Worm (Caenorhabditis elegans): ENCODE measurements around the gene F42H10.3.

The F42H10.3 gene

ce11 chrIII:8449160-8449807 is 34.7 kb upstream of the F42H10.3 start, which contains the start of gene mrpl-32:
mrpl-32 (plus strand) TSS chrIII:8449757.
- TF ChIP-seq flt-1 (GFP tag; IDR thresholded peaks at IDR 0.05) (no peak), ref-1 (GFP tag; conservative IDR thresholded peaks at IDR 0.05) (no peak), T22C8.4 (GFP tag; IDR thresholded peaks at IDR 0.05) (no peak), klf-2 (GFP tag; conservative IDR thresholded peaks at IDR 0.05) (no peak), tab-1 (GFP tag; IDR thresholded peaks at IDR 0.05) (no peak), med-1 (GFP tag; optimal IDR thresholded peaks at IDR 0.05; ENCODE audit: insufficient read depth) (no peak), cog-1 (tag; optimal IDR thresholded peaks at IDR 0.05) (no peak), ztf-23 (GFP tag; IDR thresholded peaks at IDR 0.05) (no peak), ztf-29 (GFP tag; IDR thresholded peaks at IDR 0.05) (no peak)

- TF ChIP-seq flt-1 (GFP tag; IDR thresholded peaks at IDR 0.05) = no peak
- no peak for TF ChIP-seq tab-1 (GFP tag; IDR thresholded peaks at IDR 0.05)
- no peak for TF ChIP-seq klf-2 (GFP tag; conservative IDR thresholded peaks at IDR 0.05)
- no peak for TF ChIP-seq med-1 (GFP tag; optimal IDR thresholded peaks at IDR 0.05; ENCODE audit: insufficient read depth)
- TF ChIP-seq T22C8.4 (GFP tag; IDR thresholded peaks at IDR 0.05) = no peak
- no peak for TF ChIP-seq cog-1 (tag; optimal IDR thresholded peaks at IDR 0.05)
- no peak for TF ChIP-seq ztf-23 (GFP tag; IDR thresholded peaks at IDR 0.05)
- no peak for TF ChIP-seq ztf-29 (GFP tag; IDR thresholded peaks at IDR 0.05)
- TF ChIP-seq ref-1 (GFP tag; conservative IDR thresholded peaks at IDR 0.05) = no peak
These were observed 33.5 kb upstream of the F42H10.3 start for ce11 chrIII:8450494-8450893.

DNA sequence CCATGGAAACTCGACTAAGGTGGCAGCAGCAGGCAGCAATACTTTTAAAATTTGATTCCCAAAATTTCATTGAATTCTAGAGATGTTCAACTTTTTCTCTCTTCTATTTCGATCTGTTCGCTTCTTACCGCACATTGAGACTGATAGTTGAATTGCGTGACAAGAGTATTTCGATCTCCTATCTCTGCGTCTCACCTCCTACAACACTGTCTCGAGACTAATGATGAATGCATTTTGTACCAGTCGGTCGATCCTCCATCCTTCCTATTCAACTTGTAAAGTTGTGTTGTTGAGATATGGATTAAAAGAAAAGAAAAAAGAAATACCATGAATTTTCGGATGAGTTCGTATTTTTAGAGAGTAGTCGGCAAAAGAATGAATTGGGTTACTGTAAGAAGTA is 32.8 kb upstream of the F42H10.3 start:
- TF ChIP-seq cog-1 (tag; optimal IDR thresholded peaks at IDR 0.05) = no peak
- TF ChIP-seq T22C8.4 (GFP tag; IDR thresholded peaks at IDR 0.05) = no peak
- no peak for TF ChIP-seq tab-1 (GFP tag; IDR thresholded peaks at IDR 0.05)
- TF ChIP-seq ref-1 (GFP tag; conservative IDR thresholded peaks at IDR 0.05) = no peak
- TF ChIP-seq flt-1 (GFP tag; IDR thresholded peaks at IDR 0.05) = no peak
- TF ChIP-seq ztf-29 (GFP tag; IDR thresholded peaks at IDR 0.05) = no peak
- no peak for TF ChIP-seq klf-2 (GFP tag; conservative IDR thresholded peaks at IDR 0.05)
- no peak for TF ChIP-seq ztf-23 (GFP tag; IDR thresholded peaks at IDR 0.05)
- TF ChIP-seq med-1 (GFP tag; optimal IDR thresholded peaks at IDR 0.05; ENCODE audit: insufficient read depth) = no peak

ce11 chrIII:8457605-8458004 is 26.3 kb upstream of the F42H10.3 start:
- TF ChIP-seq med-1 (GFP tag; optimal IDR thresholded peaks at IDR 0.05; ENCODE audit: insufficient read depth) (no peak), ztf-23 (GFP tag; IDR thresholded peaks at IDR 0.05) (no peak), flt-1 (GFP tag; IDR thresholded peaks at IDR 0.05) (no peak), cog-1 (tag; optimal IDR thresholded peaks at IDR 0.05) (no peak), klf-2 (GFP tag; conservative IDR thresholded peaks at IDR 0.05) (no peak)

DNA sequence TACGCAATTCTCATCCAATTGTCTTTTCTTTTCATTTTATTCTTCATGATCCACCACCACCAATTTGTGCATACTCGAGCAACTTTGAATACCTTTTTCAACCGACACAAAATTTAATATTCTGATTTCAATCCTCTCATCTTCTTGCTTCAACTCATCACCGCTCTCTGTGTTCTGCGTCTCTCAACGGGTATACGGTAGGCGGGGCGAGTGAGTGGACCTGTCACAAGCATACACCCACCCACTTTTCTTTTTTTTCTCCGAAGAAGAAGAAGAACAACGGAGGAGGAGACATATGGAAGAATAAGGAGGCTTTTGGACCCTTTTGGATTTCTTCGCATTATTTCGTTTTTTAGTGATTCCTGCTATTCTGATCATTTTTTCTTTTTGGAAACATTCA is 22.5 kb upstream of the F42H10.3 start:
- TF ChIP-seq klf-2 (GFP tag; conservative IDR thresholded peaks at IDR 0.05) = no peak

- TF ChIP-seq T22C8.4 (GFP tag; IDR thresholded peaks at IDR 0.05) (no peak), cog-1 (tag; optimal IDR thresholded peaks at IDR 0.05) (no peak), ref-1 (GFP tag; conservative IDR thresholded peaks at IDR 0.05) (no peak)
These were observed 17.2 kb upstream of the F42H10.3 start, which contains the start of gene mig-39 for ce11 chrIII:8466735-8467134. mig-39 (plus strand) TSS chrIII:8467035.

DNA sequence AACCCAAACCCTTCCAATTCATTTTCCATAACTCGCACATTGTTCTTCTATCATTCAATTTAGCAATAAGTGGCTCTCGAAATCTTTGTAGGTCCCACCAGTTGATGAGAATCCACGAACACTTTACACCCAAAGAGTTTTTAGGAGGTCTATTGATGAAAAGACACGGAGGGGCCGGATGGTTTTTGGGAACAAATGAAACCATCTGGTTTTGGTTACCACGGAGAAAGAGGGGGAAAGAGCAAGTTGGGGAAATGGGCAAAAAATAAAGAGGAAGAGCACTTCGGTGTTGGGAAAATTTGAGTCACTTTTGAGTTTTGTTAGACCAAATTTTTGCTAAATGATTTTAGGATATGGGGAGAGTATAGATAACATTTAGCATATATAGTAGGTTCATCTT is 16.4 kb upstream of the F42H10.3 start:
- TF ChIP-seq T22C8.4 (GFP tag; IDR thresholded peaks at IDR 0.05) (no peak), med-1 (GFP tag; optimal IDR thresholded peaks at IDR 0.05; ENCODE audit: insufficient read depth) (no peak), ref-1 (GFP tag; conservative IDR thresholded peaks at IDR 0.05) (no peak), flt-1 (GFP tag; IDR thresholded peaks at IDR 0.05) (no peak), ztf-23 (GFP tag; IDR thresholded peaks at IDR 0.05) (no peak), ztf-29 (GFP tag; IDR thresholded peaks at IDR 0.05) (no peak), cog-1 (tag; optimal IDR thresholded peaks at IDR 0.05) (no peak), klf-2 (GFP tag; conservative IDR thresholded peaks at IDR 0.05) (no peak), tab-1 (GFP tag; IDR thresholded peaks at IDR 0.05) (no peak)

DNA sequence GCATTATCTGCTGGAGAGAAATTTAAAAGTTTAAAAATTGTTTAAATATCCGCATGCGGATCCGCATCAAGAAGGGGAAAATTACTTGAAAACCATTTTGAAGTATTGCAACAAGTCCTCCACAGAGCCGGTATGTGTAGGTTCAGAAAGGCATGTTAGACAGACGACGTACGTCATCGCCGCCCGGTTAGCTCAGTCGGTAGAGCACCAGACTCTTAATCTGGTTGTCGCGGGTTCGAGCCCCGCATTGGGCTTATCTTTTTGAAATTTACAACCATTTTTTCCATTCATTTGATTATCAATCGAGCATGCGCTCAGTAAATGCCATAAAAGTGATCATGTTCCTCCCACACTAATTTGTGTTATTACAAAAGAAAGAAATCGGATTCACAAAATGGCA is 10.7 kb upstream of the F42H10.3 start:
- TF ChIP-seq flt-1 (GFP tag; IDR thresholded peaks at IDR 0.05) (no peak), T22C8.4 (GFP tag; IDR thresholded peaks at IDR 0.05) (no peak)

DNA sequence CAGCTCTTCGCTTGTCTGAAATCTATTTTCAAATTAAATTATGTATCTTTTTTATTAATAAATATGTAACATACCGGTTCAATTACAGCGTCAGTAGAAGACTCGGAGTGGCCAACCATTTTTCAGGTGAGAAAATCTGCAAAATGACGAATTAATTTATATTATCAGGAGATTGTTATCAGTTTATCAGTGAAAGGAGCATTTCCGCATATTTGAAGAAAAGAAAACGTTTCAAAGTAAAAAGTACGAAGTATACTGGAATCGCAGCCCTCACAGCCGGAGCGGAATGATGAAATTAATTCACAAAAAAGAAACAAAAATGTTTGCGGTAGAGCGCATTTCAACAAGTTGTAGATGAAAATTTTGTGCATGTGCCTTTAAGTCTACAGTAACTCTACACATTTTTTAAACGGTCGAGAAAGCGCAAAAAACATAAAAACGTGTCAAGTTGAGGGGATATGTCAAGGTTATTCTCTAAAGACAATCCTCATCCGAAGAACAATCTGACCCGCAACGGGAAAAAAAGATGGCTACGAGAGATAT is 4.6 kb upstream of the F42H10.3 start:
- no peak for TF ChIP-seq T22C8.4 (GFP tag; IDR thresholded peaks at IDR 0.05)
- TF ChIP-seq klf-2 (GFP tag; conservative IDR thresholded peaks at IDR 0.05) = no peak
- TF ChIP-seq flt-1 (GFP tag; IDR thresholded peaks at IDR 0.05) = no peak
- TF ChIP-seq ztf-23 (GFP tag; IDR thresholded peaks at IDR 0.05) = no peak
- no peak for TF ChIP-seq ref-1 (GFP tag; conservative IDR thresholded peaks at IDR 0.05)
- no peak for TF ChIP-seq cog-1 (tag; optimal IDR thresholded peaks at IDR 0.05)
- TF ChIP-seq tab-1 (GFP tag; IDR thresholded peaks at IDR 0.05) = no peak
- no peak for TF ChIP-seq med-1 (GFP tag; optimal IDR thresholded peaks at IDR 0.05; ENCODE audit: insufficient read depth)
- no peak for TF ChIP-seq ztf-29 (GFP tag; IDR thresholded peaks at IDR 0.05)

DNA sequence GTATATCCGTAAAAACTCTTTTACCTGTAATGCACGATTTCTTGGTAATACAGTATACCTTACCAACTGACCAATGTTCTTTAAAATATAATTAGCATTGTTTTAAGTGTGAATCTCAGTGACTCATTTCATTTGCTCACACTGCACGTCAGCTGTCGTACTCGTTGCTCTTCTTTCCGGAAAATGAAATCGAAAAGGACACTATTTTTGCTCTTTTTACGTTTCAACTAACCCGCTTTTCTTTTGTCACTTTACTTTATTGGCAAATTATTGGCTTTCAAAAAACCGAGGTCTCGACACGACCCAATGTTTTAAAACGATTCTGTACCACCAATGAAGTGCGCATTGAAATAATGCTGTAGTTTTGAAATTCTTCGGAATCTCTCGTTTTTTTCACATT is 3.6 kb upstream of the F42H10.3 start, which contains the start of gene F42H10.6:
F42H10.6 (minus strand) TSS at position 101 of the 400 bp plus-strand sequence.
- TF ChIP-seq tab-1 (GFP tag; IDR thresholded peaks at IDR 0.05) (no peak), ztf-23 (GFP tag; IDR thresholded peaks at IDR 0.05) (no peak), cog-1 (tag; optimal IDR thresholded peaks at IDR 0.05) (no peak), ref-1 (GFP tag; conservative IDR thresholded peaks at IDR 0.05) (no peak), flt-1 (GFP tag; IDR thresholded peaks at IDR 0.05) (no peak), klf-2 (GFP tag; conservative IDR thresholded peaks at IDR 0.05) (no peak), T22C8.4 (GFP tag; IDR thresholded peaks at IDR 0.05) (no peak), ztf-29 (GFP tag; IDR thresholded peaks at IDR 0.05) (no peak), med-1 (GFP tag; optimal IDR thresholded peaks at IDR 0.05; ENCODE audit: insufficient read depth) (no peak)

Data from whole organism, midembryonic.